Fruit fly (Drosophila melanogaster) S2 (cell line): ENCODE measurements around the gene slpr.

Experiments used
- CG8478 ChIP-seq: fragments of >200 bp; optimal IDR thresholded peaks from 2 replicates; lab custom pipeline; 2018
- CTCF ChIP-seq, 2 experiments: fragments of >200 bp; optimal IDR thresholded peaks; 2 replicates each; lab custom pipeline; 2018

- TF ChIP-seq CG8478 (lab: Kevin White, UChicago), result no peak
- TF ChIP-seq CTCF (optimal IDR thresholded peaks at IDR 0.05; lab: Kevin White, UChicago), result no peak
These were observed 39.0 kb upstream of the slpr start for dm6 chrX:8215855-8216586.
